Worm (Caenorhabditis elegans) whole organism, L4 larva: ENCODE measurements around the gene Y38H6C.20.

Experiments
- F10B5.3 ChIP-seq: sonication (generic microtip); optimal IDR thresholded peaks from 2 replicates; lab custom pipeline; 2016; ENCODE audit warnings: mild to moderate bottlenecking, missing genetic modification characterization, missing compliant biosample characterization
- F44E2.7 ChIP-seq: fragments of 200-800 bp; sonication (Bioruptor generic); IDR thresholded peaks from 2 replicates; pipeline ENCODE4 v2.1.2; 2022; ENCODE audit warnings: missing genetic modification characterization, missing compliant biosample characterization
- R02D3.7 ChIP-seq: fragments of 150-350 bp; sonication (generic microtip); optimal IDR thresholded peaks from 3 replicates; lab custom pipeline; 2014; ENCODE audit warnings: missing biosample characterization, missing genetic modification characterization
- T20F7.1 ChIP-seq: fragments of 200-800 bp; sonication (Bioruptor generic); optimal IDR thresholded peaks from 2 replicates; lab custom pipeline; 2018; ENCODE audit warnings: mild to moderate bottlenecking, missing genetic modification characterization, missing compliant biosample characterization
- aha-1 ChIP-seq: fragments of 150-350 bp; peaks from one replicate; lab custom pipeline; 2014; ENCODE audit warnings: missing biosample characterization, missing genetic modification characterization
- ama-1 ChIP-seq: fragments of 150-350 bp; optimal IDR thresholded peaks from 2 replicates; lab custom pipeline; 2014; ENCODE audit warnings: inconsistent platforms, mixed read lengths
- ceh-20 ChIP-seq: fragments of 200-800 bp; sonication (Bioruptor generic); IDR thresholded peaks from 2 replicates; pipeline ENCODE4 v1.3.6; 2022; ENCODE audit warnings: missing genetic modification reagents, missing genetic modification characterization, missing compliant biosample characterization
- ceh-62 ChIP-seq: sonication (generic microtip); optimal IDR thresholded peaks from 2 replicates; lab custom pipeline; 2017; ENCODE audit warnings: missing biosample characterization, missing genetic modification characterization
- cey-2 ChIP-seq: sonication (generic microtip); optimal IDR thresholded peaks from 3 replicates; lab custom pipeline; 2017; ENCODE audit warnings: missing genetic modification characterization, mild to moderate bottlenecking, missing compliant biosample characterization, antibody characterized with exemption, borderline replicate concordance; ENCODE audit not compliant: insufficient read depth
- daf-12 ChIP-seq: fragments of 150-350 bp; optimal IDR thresholded peaks from 2 replicates; lab custom pipeline; 2014; ENCODE audit warnings: missing biosample characterization, missing genetic modification reagents, missing genetic modification characterization
- daf-16 ChIP-seq, 3 experiments: sonication (generic microtip); optimal IDR thresholded peaks; 2 replicates each; lab custom pipeline; 2016 to 2017; ENCODE audit warnings: missing genetic modification characterization in 3 of 3, missing genetic modification reagents in 3 of 3, mild to moderate bottlenecking in 2 of 3, missing compliant biosample characterization in 2 of 3, missing biosample characterization in 1 of 3, moderate library complexity in 1 of 3
- dmd-6 ChIP-seq: fragments of 200-800 bp; sonication (Bioruptor generic); IDR thresholded peaks from 2 replicates; pipeline ENCODE4 v1.3.6; 2022; ENCODE audit warnings: missing genetic modification reagents, missing genetic modification characterization, missing compliant biosample characterization
- dmd-8 ChIP-seq: fragments of 200-800 bp; sonication (Bioruptor generic); IDR thresholded peaks from 2 replicates; pipeline ENCODE4 v1.3.6; 2022; ENCODE audit warnings: missing genetic modification characterization, missing compliant biosample characterization
- duxl-1 ChIP-seq: sonication (generic microtip); optimal IDR thresholded peaks from 2 replicates; lab custom pipeline; 2016; ENCODE audit warnings: mild to moderate bottlenecking, missing genetic modification characterization, moderate library complexity, missing compliant biosample characterization; ENCODE audit not compliant: poor library complexity
- egl-43 ChIP-seq: fragments of 200-800 bp; sonication (Bioruptor generic); IDR thresholded peaks from 2 replicates; pipeline ENCODE4 v1.3.6; 2022; ENCODE audit warnings: missing genetic modification reagents, missing genetic modification characterization, missing compliant biosample characterization
- fkh-10 ChIP-seq: fragments of 150-350 bp; optimal IDR thresholded peaks from 2 replicates; lab custom pipeline; 2014; ENCODE audit warnings: missing biosample characterization, missing genetic modification reagents, missing genetic modification characterization
- hlh-11 ChIP-seq: fragments of 200-800 bp; sonication (Bioruptor generic); optimal IDR thresholded peaks from 2 replicates; lab custom pipeline; 2018; ENCODE audit warnings: mild to moderate bottlenecking, missing genetic modification characterization, missing compliant biosample characterization
- lin-1 ChIP-seq: fragments of 200-800 bp; sonication (Bioruptor generic); IDR thresholded peaks from 2 replicates; pipeline ENCODE4 v1.3.6; 2022; ENCODE audit warnings: missing genetic modification reagents, missing genetic modification characterization, missing compliant biosample characterization
- lin-29 ChIP-seq: fragments of 200-800 bp; sonication (Bioruptor generic); IDR thresholded peaks from 2 replicates; pipeline ENCODE4 v1.3.6; 2022; ENCODE audit warnings: missing genetic modification reagents, missing genetic modification characterization, missing compliant biosample characterization
- lin-38 ChIP-seq: fragments of 200-800 bp; sonication (Bioruptor generic); IDR thresholded peaks from 2 replicates; pipeline ENCODE4 v1.3.6; 2022; ENCODE audit warnings: missing genetic modification reagents, missing genetic modification characterization, missing compliant biosample characterization
- madf-5 ChIP-seq, 2 experiments: fragments of 200-800 bp; sonication (Bioruptor generic); IDR thresholded peaks; 2 replicates each; pipeline ENCODE4 v1.3.6; 2022; ENCODE audit warnings: missing compliant biosample characterization in 2 of 2, missing genetic modification characterization in 2 of 2
- mep-1 ChIP-seq: fragments of 150-350 bp; sonication (generic microtip); optimal IDR thresholded peaks from 3 replicates; lab custom pipeline; 2014; ENCODE audit warnings: missing biosample characterization, missing genetic modification characterization
- mes-2 ChIP-seq: sonication (generic microtip); optimal IDR thresholded peaks from 2 replicates; lab custom pipeline; 2016; ENCODE audit warnings: missing genotype, mild to moderate bottlenecking, missing genetic modification characterization, missing compliant biosample characterization; ENCODE audit not compliant: poor library complexity, severe bottlenecking
- nhr-28 ChIP-seq: fragments of 150-350 bp; optimal IDR thresholded peaks from 2 replicates; lab custom pipeline; 2014; ENCODE audit warnings: missing biosample characterization, missing genetic modification characterization
- nhr-42 ChIP-seq: fragments of 200-800 bp; sonication (Bioruptor generic); IDR thresholded peaks from 2 replicates; pipeline ENCODE4 v1.3.6; 2022; ENCODE audit warnings: missing genetic modification characterization, missing compliant biosample characterization
- nhr-48 ChIP-seq: sonication (generic microtip); optimal IDR thresholded peaks from 2 replicates; lab custom pipeline; 2016; ENCODE audit warnings: mild to moderate bottlenecking, missing genetic modification characterization, missing compliant biosample characterization
- nhr-6 ChIP-seq: fragments of 150-350 bp; optimal IDR thresholded peaks from 2 replicates; lab custom pipeline; 2014; ENCODE audit warnings: missing biosample characterization, missing genetic modification characterization
- php-3 ChIP-seq: fragments of 200-800 bp; sonication (Bioruptor generic); IDR thresholded peaks from 2 replicates; pipeline ENCODE4 v1.3.6; 2022; ENCODE audit warnings: missing genetic modification reagents, missing genetic modification characterization, missing compliant biosample characterization
- pqm-1 ChIP-seq: sonication (generic microtip); optimal IDR thresholded peaks from 2 replicates; lab custom pipeline; 2017; ENCODE audit warnings: missing biosample characterization, missing genetic modification characterization
- sdz-12 ChIP-seq: fragments of 200-800 bp; sonication (Bioruptor generic); optimal IDR thresholded peaks from 2 replicates; lab custom pipeline; 2018; ENCODE audit warnings: mild to moderate bottlenecking, missing genetic modification characterization, missing compliant biosample characterization
- unc-130 ChIP-seq: sonication (generic microtip); optimal IDR thresholded peaks from 2 replicates; lab custom pipeline; 2016; ENCODE audit warnings: missing genetic modification reagents, missing genetic modification characterization, missing compliant biosample characterization
- ztf-11 ChIP-seq: fragments of 150-350 bp; optimal IDR thresholded peaks from 2 replicates; lab custom pipeline; 2014; ENCODE audit warnings: missing biosample characterization, missing genetic modification characterization

Gene Y38H6C.20

ce11 chrV:20527493-20527892 is 23.5 kb downstream of the Y38H6C.20 start, which contains the start of gene Y38H6C.13:
Y38H6C.13 (plus strand) TSS chrV:20527793.
- TF ChIP-seq ceh-20 (GFP tag; lab: Robert Waterston, UW) (no peak), egl-43 (no peak), mep-1 (tag; lab: Kevin White, UChicago) (no peak), nhr-48 (tag; lab: Kevin White, UChicago) (no peak), unc-130 (no peak), nhr-42 (GFP tag; lab: Robert Waterston, UW) (no peak), sdz-12 (GFP tag; lab: Kevin White, UChicago) (no peak), lin-1 (GFP tag; lab: Robert Waterston, UW) (no peak), ama-1 (lab: Kevin White, UChicago) (no peak), ztf-11 (tag; lab: Kevin White, UChicago) (no peak), T20F7.1 (no peak), dmd-8 (GFP tag; lab: Robert Waterston, UW) (no peak), madf-5 (GFP tag; IDR thresholded peaks at IDR 0.05; lab: Robert Waterston, UW) (no peak), ceh-62 (tag; lab: Kevin White, UChicago) (no peak)
- TF ChIP-seq, all 104 proteins: peak for 0

ce11 chrV:20525816-20526459 is 25.1 kb downstream of the Y38H6C.20 start, which contains the start of the genes srh-166 and Y38H6C.24:
srh-166 (minus strand) TSS chrV:20525866.
Y38H6C.24 (plus strand) TSS chrV:20526435.
- TF ChIP-seq lin-29 (GFP tag; lab: Robert Waterston, UW) (no peak), hlh-11 (tag; lab: Kevin White, UChicago) (no peak), F10B5.3 (tag; lab: Kevin White, UChicago) (no peak), ama-1 (lab: Kevin White, UChicago) (no peak), nhr-6 (peak; percentile 15), unc-130 (no peak), daf-16 (GFP tag; optimal IDR thresholded peaks at IDR 0.05; lab: Kevin White, UChicago) (no peak), daf-16 (tag; optimal IDR thresholded peaks at IDR 0.05; lab: Kevin White, UChicago) (peak; percentile 60), php-3 (peak; percentile 68), madf-5 (GFP tag; IDR thresholded peaks at IDR 0.05; lab: Robert Waterston, UW) (no peak), dmd-6 (peak; percentile 44; the same call in 1 of the 2 replicates), cey-2 (no peak), nhr-28 (tag; lab: Kevin White, UChicago) (peak; percentile 84), pqm-1 (tag; lab: Kevin White, UChicago) (peak; percentile 81), duxl-1 (no peak)
- TF ChIP-seq, all 104 proteins: peak for 6

- TF ChIP-seq daf-16 (GFP tag; optimal IDR thresholded peaks at IDR 0.05; lab: Kevin White, UChicago) (no peak), daf-16 (tag; optimal IDR thresholded peaks at IDR 0.05; lab: Kevin White, UChicago) (peak; percentile 34), R02D3.7 (tag; lab: Kevin White, UChicago) (no peak), fkh-10 (peak; percentile 26)
These were observed 28.8 kb downstream of the Y38H6C.20 start, which contains the start of the genes Y38H6C.9 and fbxa-150 for ce11 chrV:20522219-20522618. Y38H6C.9 (minus strand) TSS chrV:20522270. fbxa-150 (plus strand) TSS chrV:20522598.

DNA sequence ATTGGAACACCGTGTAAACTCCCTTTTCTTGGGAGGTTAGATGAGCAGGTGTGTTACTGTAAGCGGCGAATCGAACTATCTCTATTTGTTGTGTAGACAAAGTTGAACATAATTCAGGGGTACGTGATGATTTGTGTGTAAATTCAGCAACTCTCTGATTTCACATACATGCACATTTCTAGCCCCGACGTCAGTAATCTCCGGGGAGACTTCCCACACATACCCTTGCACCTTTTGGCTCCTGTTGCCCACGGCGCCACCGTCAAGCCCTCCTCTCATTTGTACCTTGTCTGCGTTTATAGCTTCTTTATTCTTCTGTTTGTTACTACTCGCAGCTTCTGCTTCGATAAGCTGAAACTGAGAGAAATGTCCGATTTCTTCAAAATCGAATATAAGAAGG is 32.1 kb downstream of the Y38H6C.20 start, which contains the start of gene Y38H6C.25:
Gene Y38H6C.25, plus strand, starts transcription at position 301 of the 400 bp plus-strand sequence.
- TF ChIP-seq daf-12 (no peak), F44E2.7 (GFP tag; lab: Robert Waterston, UW) (0 out of 2 replicates have a peak, but pooled peaks have one; percentile 32), mes-2 (tag; lab: Kevin White, UChicago) (no peak)

- no peak for TF ChIP-seq lin-38 (GFP tag; lab: Robert Waterston, UW)
- no peak for TF ChIP-seq T20F7.1
- 0 out of 2 replicates have a peak, but pooled peaks have one; percentile 70 for TF ChIP-seq F44E2.7 (GFP tag; lab: Robert Waterston, UW)
- peak; percentile 96 for TF ChIP-seq aha-1 (tag; lab: Kevin White, UChicago)
These were observed 34.0 kb downstream of the Y38H6C.20 start for ce11 chrV:20517005-20517404.
